Fruit fly (Drosophila melanogaster) whole organism, embryonic: ENCODE results near the gene Agpat1.

ENCODE experiments used
- Atf6 ChIP-seq: fragments of 200-800 bp; sonication (Bioruptor generic); IDR thresholded peaks from 2 replicates; pipeline ENCODE4 v1.3.6; 2022; ENCODE audit warnings: missing biosample characterization, missing genetic modification characterization
- B-H1 ChIP-seq: fragments of 200-800 bp; sonication (Bioruptor generic); IDR thresholded peaks from 3 replicates; pipeline ENCODE4 v1.3.6; 2022; ENCODE audit warnings: missing biosample characterization, missing genetic modification characterization
- BEAF-32 ChIP-seq: fragments of 200-800 bp; sonication (Bioruptor generic); optimal IDR thresholded peaks from 3 replicates; lab custom pipeline; 2017; ENCODE audit warnings: missing biosample characterization, missing genetic modification characterization, mild to moderate bottlenecking, moderate library complexity, missing genetic modification reagents
- CG10462 ChIP-seq: fragments of 200-800 bp; sonication (Bioruptor generic); optimal IDR thresholded peaks from 2 replicates; lab custom pipeline; 2016; ENCODE audit warnings: missing biosample characterization, missing genetic modification characterization
- CG11085 ChIP-seq: fragments of 200-800 bp; sonication (Bioruptor generic); IDR thresholded peaks from 2 replicates; pipeline ENCODE4 v1.3.6; 2022; ENCODE audit warnings: missing biosample characterization, missing genetic modification characterization
- CG11247 ChIP-seq: fragments of 200-800 bp; sonication (Bioruptor generic); IDR thresholded peaks from 2 replicates; pipeline ENCODE4 v1.3.6; 2022; ENCODE audit warnings: missing biosample characterization, missing genetic modification characterization
- CG13424 ChIP-seq: fragments of 200-800 bp; sonication (Bioruptor generic); optimal IDR thresholded peaks from 2 replicates; lab custom pipeline; 2019; ENCODE audit warnings: missing biosample characterization, mild to moderate bottlenecking, missing genetic modification characterization, moderate library complexity
- CG14965 ChIP-seq: fragments of 200-800 bp; sonication (Bioruptor generic); optimal IDR thresholded peaks from 2 replicates; lab custom pipeline; 2016; ENCODE audit warnings: missing biosample characterization, missing genetic modification characterization, borderline replicate concordance
- CG15269 ChIP-seq: fragments of 200-800 bp; sonication (Bioruptor generic); optimal IDR thresholded peaks from 2 replicates; lab custom pipeline; 2018; ENCODE audit warnings: missing biosample characterization, mild to moderate bottlenecking, missing genetic modification characterization, moderate library complexity
- CG1647 ChIP-seq: fragments of 200-800 bp; sonication (Bioruptor generic); optimal IDR thresholded peaks from 3 replicates; lab custom pipeline; 2016; ENCODE audit warnings: missing biosample characterization, missing genetic modification characterization
- CG16813 ChIP-seq: fragments of 200-800 bp; sonication (Bioruptor generic); IDR thresholded peaks from 3 replicates; pipeline ENCODE4 v1.3.6; 2022; ENCODE audit warnings: missing biosample characterization, missing genetic modification characterization; ENCODE audit not compliant: partially characterized antibody
- CG17568 ChIP-seq: fragments of 200-800 bp; sonication (Bioruptor generic); optimal IDR thresholded peaks from 2 replicates; lab custom pipeline; 2018; ENCODE audit warnings: missing biosample characterization, mild to moderate bottlenecking, missing genetic modification characterization, moderate library complexity
- CG17802 ChIP-seq: fragments of 200-800 bp; sonication (Bioruptor generic); optimal IDR thresholded peaks from 2 replicates; lab custom pipeline; 2018; ENCODE audit warnings: missing biosample characterization, mild to moderate bottlenecking, missing genetic modification characterization, moderate library complexity
- CG2129 ChIP-seq: fragments of 200-800 bp; sonication (Bioruptor generic); IDR thresholded peaks from 2 replicates; pipeline ENCODE4 v1.3.6; 2022; ENCODE audit warnings: missing biosample characterization, missing genetic modification characterization; ENCODE audit not compliant: partially characterized antibody
- CG2199 ChIP-seq: fragments of 200-800 bp; sonication (Bioruptor generic); IDR thresholded peaks from 3 replicates; pipeline ENCODE4 v1.3.6; 2022; ENCODE audit warnings: missing biosample characterization, missing genetic modification characterization
- CG42726 ChIP-seq: fragments of 200-800 bp; sonication (Bioruptor generic); IDR thresholded peaks from 2 replicates; pipeline ENCODE4 v1.3.6; 2022; ENCODE audit warnings: missing biosample characterization, missing genetic modification characterization; ENCODE audit not compliant: partially characterized antibody
- CG4424 ChIP-seq: fragments of 200-800 bp; sonication (Bioruptor generic); optimal IDR thresholded peaks from 3 replicates; lab custom pipeline; 2016; ENCODE audit warnings: missing biosample characterization, missing genetic modification characterization
- CG7963 ChIP-seq: fragments of 200-800 bp; sonication (Bioruptor generic); IDR thresholded peaks from 3 replicates; pipeline ENCODE4 v1.3.6; 2022; ENCODE audit warnings: missing biosample characterization, missing genetic modification characterization; ENCODE audit not compliant: partially characterized antibody
- CG8281 ChIP-seq: fragments of 200-800 bp; sonication (Bioruptor generic); optimal IDR thresholded peaks from 2 replicates; lab custom pipeline; 2018; ENCODE audit warnings: missing biosample characterization, mild to moderate bottlenecking, missing genetic modification characterization, moderate library complexity
- CG8359 ChIP-seq: fragments of 200-800 bp; sonication (Bioruptor generic); optimal IDR thresholded peaks from 2 replicates; lab custom pipeline; 2017; ENCODE audit warnings: missing biosample characterization, mild to moderate bottlenecking, missing genetic modification characterization, borderline replicate concordance
- CG8388 ChIP-seq: fragments of 200-800 bp; sonication (Bioruptor generic); optimal IDR thresholded peaks from 2 replicates; lab custom pipeline; 2019; ENCODE audit warnings: missing biosample characterization, mild to moderate bottlenecking, missing genetic modification characterization, moderate library complexity
- CG9609 ChIP-seq: fragments of 200-800 bp; sonication (Bioruptor generic); optimal IDR thresholded peaks from 3 replicates; lab custom pipeline; 2016; ENCODE audit warnings: missing biosample characterization, missing genetic modification characterization
- Drgx ChIP-seq: fragments of 200-800 bp; sonication (Bioruptor generic); IDR thresholded peaks from 2 replicates; pipeline ENCODE4 v1.3.6; 2022; ENCODE audit warnings: missing biosample characterization, missing genetic modification characterization
- ERR ChIP-seq: fragments of 200-800 bp; sonication (Bioruptor generic); optimal IDR thresholded peaks from 2 replicates; lab custom pipeline; 2016; ENCODE audit warnings: missing biosample characterization, missing genetic modification characterization
- Ets65A ChIP-seq: fragments of 200-800 bp; sonication (Bioruptor generic); peaks from one replicate; lab custom pipeline; 2016; ENCODE audit warnings: missing biosample characterization, missing genetic modification characterization
- Ets97D ChIP-seq: fragments of 200-800 bp; sonication (Bioruptor generic); optimal IDR thresholded peaks from 3 replicates; lab custom pipeline; 2016; ENCODE audit warnings: missing biosample characterization, missing genetic modification characterization
- HLHmδ ChIP-seq: fragments of 200-800 bp; sonication (Bioruptor generic); optimal IDR thresholded peaks from 2 replicates; lab custom pipeline; 2018; ENCODE audit warnings: missing biosample characterization, mild to moderate bottlenecking, missing genetic modification characterization, moderate library complexity
- Lim3 ChIP-seq: fragments of 200-800 bp; sonication (Bioruptor generic); IDR thresholded peaks from 2 replicates; pipeline ENCODE4 v1.3.6; 2022; ENCODE audit warnings: missing biosample characterization, missing genetic modification characterization
- Xbp1 ChIP-seq: fragments of 200-800 bp; sonication (Bioruptor generic); optimal IDR thresholded peaks from 3 replicates; lab custom pipeline; 2016; ENCODE audit warnings: missing biosample characterization, mild to moderate bottlenecking, missing genetic modification characterization
- ac ChIP-seq: fragments of 200-800 bp; sonication (Bioruptor generic); optimal IDR thresholded peaks from 3 replicates; lab custom pipeline; 2017; ENCODE audit warnings: missing biosample characterization, mild to moderate bottlenecking, missing genetic modification characterization
- amos ChIP-seq: fragments of 200-800 bp; sonication (Bioruptor generic); IDR thresholded peaks from 2 replicates; pipeline ENCODE4 v1.3.6; 2022; ENCODE audit warnings: missing biosample characterization, missing genetic modification characterization; ENCODE audit not compliant: partially characterized antibody
- aop ChIP-seq: fragments of 200-800 bp; sonication (Bioruptor generic); IDR thresholded peaks from 2 replicates; pipeline ENCODE4 v1.3.6; 2022; ENCODE audit warnings: missing biosample characterization, missing genetic modification characterization
- croc ChIP-seq: fragments of 200-800 bp; sonication (Bioruptor generic); conservative IDR thresholded peaks from 3 replicates; pipeline ENCODE4 v1.3.6; 2022; ENCODE audit warnings: missing biosample characterization, missing genetic modification characterization
- dimm ChIP-seq: fragments of 200-800 bp; sonication (Bioruptor generic); IDR thresholded peaks from 2 replicates; pipeline ENCODE4 v1.3.6; 2022; ENCODE audit warnings: missing biosample characterization, missing genetic modification characterization
- dm ChIP-seq: fragments of 200-800 bp; sonication (Bioruptor generic); optimal IDR thresholded peaks from 3 replicates; lab custom pipeline; 2016; ENCODE audit warnings: missing biosample characterization, missing genetic modification characterization
- fru ChIP-seq: fragments of >200 bp; optimal IDR thresholded peaks from 2 replicates; lab custom pipeline; 2017
- gsb ChIP-seq: fragments of 200-800 bp; sonication (Bioruptor generic); IDR thresholded peaks from 2 replicates; pipeline ENCODE4 v1.3.6; 2022; ENCODE audit warnings: missing biosample characterization, missing genetic modification characterization
- inv ChIP-seq: fragments of 200-800 bp; sonication (Bioruptor generic); IDR thresholded peaks from 2 replicates; pipeline ENCODE4 v1.3.6; 2022; ENCODE audit warnings: missing biosample characterization, missing genetic modification characterization; ENCODE audit not compliant: partially characterized antibody
- kah ChIP-seq: fragments of 200-800 bp; sonication (Bioruptor generic); optimal IDR thresholded peaks from 2 replicates; lab custom pipeline; 2018; ENCODE audit warnings: missing biosample characterization, mild to moderate bottlenecking, missing genetic modification characterization
- ken ChIP-seq: fragments of 200-800 bp; sonication (Bioruptor generic); IDR thresholded peaks from 3 replicates; pipeline ENCODE4 v1.3.6; 2022; ENCODE audit warnings: missing biosample characterization, missing genetic modification characterization
- nerfin-1 ChIP-seq: fragments of 200-800 bp; sonication (Bioruptor generic); optimal IDR thresholded peaks from 3 replicates; lab custom pipeline; 2019; ENCODE audit warnings: missing biosample characterization, mild to moderate bottlenecking, missing genetic modification characterization, moderate library complexity
- odd ChIP-seq: fragments of 200-800 bp; sonication (Bioruptor generic); optimal IDR thresholded peaks from 2 replicates; lab custom pipeline; 2017; ENCODE audit warnings: missing biosample characterization, mild to moderate bottlenecking, missing genetic modification characterization
- org-1 ChIP-seq: fragments of 200-800 bp; sonication (Bioruptor generic); optimal IDR thresholded peaks from 2 replicates; lab custom pipeline; 2017; ENCODE audit warnings: missing biosample characterization, missing genetic modification characterization
- pb ChIP-seq: fragments of 200-800 bp; sonication (Bioruptor generic); optimal IDR thresholded peaks from 3 replicates; lab custom pipeline; 2016; ENCODE audit warnings: missing biosample characterization, missing genetic modification characterization
- pita ChIP-seq: fragments of 200-800 bp; sonication (Bioruptor generic); optimal IDR thresholded peaks from 2 replicates; lab custom pipeline; 2017; ENCODE audit warnings: missing biosample characterization, mild to moderate bottlenecking, missing genetic modification characterization
- pum ChIP-seq: fragments of 200-800 bp; sonication (Bioruptor generic); optimal IDR thresholded peaks from 2 replicates; lab custom pipeline; 2016; ENCODE audit warnings: missing biosample characterization, missing genetic modification characterization
- salm ChIP-seq: fragments of 200-800 bp; sonication (Bioruptor generic); optimal IDR thresholded peaks from 2 replicates; lab custom pipeline; 2018; ENCODE audit warnings: missing biosample characterization, mild to moderate bottlenecking, missing genetic modification characterization
- sd ChIP-seq: fragments of 200-800 bp; sonication (Bioruptor generic); optimal IDR thresholded peaks from 3 replicates; lab custom pipeline; 2018; ENCODE audit warnings: missing biosample characterization, mild to moderate bottlenecking, missing genetic modification characterization, moderate library complexity
- sqz ChIP-seq: fragments of 200-800 bp; sonication (Bioruptor generic); optimal IDR thresholded peaks from 3 replicates; lab custom pipeline; 2018; ENCODE audit warnings: missing biosample characterization, mild to moderate bottlenecking, missing genetic modification characterization
- tap ChIP-seq: fragments of 200-800 bp; optimal IDR thresholded peaks from 3 replicates; lab custom pipeline; 2019; ENCODE audit warnings: missing biosample characterization, mild to moderate bottlenecking, missing genetic modification characterization, moderate library complexity
- trh ChIP-seq: fragments of 200-800 bp; sonication (Bioruptor generic); optimal IDR thresholded peaks from 2 replicates; lab custom pipeline; 2016; ENCODE audit warnings: missing biosample characterization, missing genetic modification characterization
- zen2 ChIP-seq: fragments of 200-800 bp; sonication (Bioruptor generic); IDR thresholded peaks from 3 replicates; pipeline ENCODE4 v1.3.6; 2022; ENCODE audit warnings: missing biosample characterization, missing genetic modification characterization; ENCODE audit not compliant: partially characterized antibody

The Agpat1 gene

DNA sequence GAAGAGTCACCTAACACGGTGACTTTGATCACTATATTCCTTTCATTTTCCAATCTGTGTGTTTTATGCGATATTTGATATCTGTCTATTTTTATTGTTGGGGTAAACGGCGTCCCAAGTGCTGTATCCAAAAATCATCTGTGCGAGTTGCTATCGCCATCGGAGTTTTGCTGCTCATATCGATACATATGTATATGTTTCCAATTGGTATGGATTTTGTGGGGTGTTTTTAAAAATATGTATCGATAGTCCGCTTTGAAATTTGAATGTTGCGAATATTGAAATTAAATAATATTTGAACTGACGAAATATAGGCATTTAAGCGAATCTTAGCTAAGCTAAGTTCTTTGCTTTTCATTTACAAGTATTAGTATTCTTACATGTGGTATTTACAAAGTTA is 1.6 kb upstream of the Agpat1 start, which contains the start of gene pira (continued):
- TF ChIP-seq Atf6 (GFP tag; lab: Robert Waterston, UW) = no peak
- no peak for TF ChIP-seq CG15269 (tag; lab: Kevin White, UChicago)
- TF ChIP-seq B-H1 = no peak
- peak; percentile 68 for TF ChIP-seq CG7963 (GFP tag; lab: Robert Waterston, UW)
- TF ChIP-seq CG8359 (GFP tag; lab: Kevin White, UChicago) = no peak
- peak; percentile 78; the same call in 1 of the 2 replicates for TF ChIP-seq amos (GFP tag; lab: Robert Waterston, UW)
- TF ChIP-seq aop (GFP tag; lab: Robert Waterston, UW) = no peak
- no peak for TF ChIP-seq Ets65A
- peak; percentile 54 for TF ChIP-seq CG2129 (GFP tag; lab: Robert Waterston, UW)
- TF ChIP-seq trh (GFP tag; lab: Kevin White, UChicago) = no peak
- no peak for TF ChIP-seq salm (tag; lab: Kevin White, UChicago)
- no peak for TF ChIP-seq CG10462 (GFP tag; lab: Kevin White, UChicago)
- no peak for TF ChIP-seq Drgx (GFP tag; lab: Robert Waterston, UW)
- no peak for TF ChIP-seq CG4424 (GFP tag; lab: Kevin White, UChicago)
- peak; percentile 57; the same call in 1 of the 3 replicates for TF ChIP-seq zen2
- no peak for TF ChIP-seq CG1647 (GFP tag; lab: Kevin White, UChicago)
- TF ChIP-seq CG14965 = no peak
- TF ChIP-seq sd (tag; lab: Kevin White, UChicago) = no peak
- TF ChIP-seq CG16813 (GFP tag; lab: Robert Waterston, UW) = peak; percentile 71
- TF ChIP-seq CG13424 (tag; lab: Kevin White, UChicago) = no peak
- peak; percentile 61 for TF ChIP-seq inv (GFP tag; lab: Robert Waterston, UW)
- TF ChIP-seq nerfin-1 (tag; lab: Kevin White, UChicago) = no peak
- TF ChIP-seq BEAF-32 (GFP tag; lab: Kevin White, UChicago) = peak; percentile 67
- no peak for TF ChIP-seq CG8281 (tag; lab: Kevin White, UChicago)
- no peak for TF ChIP-seq dm (GFP tag; lab: Kevin White, UChicago)
- no peak for TF ChIP-seq sqz (GFP tag; lab: Kevin White, UChicago)
- no peak for TF ChIP-seq CG2199 (GFP tag; lab: Robert Waterston, UW)
- no peak for TF ChIP-seq pum (GFP tag; lab: Kevin White, UChicago)
- TF ChIP-seq dimm (GFP tag; lab: Robert Waterston, UW) = no peak
- TF ChIP-seq CG11085 (GFP tag; lab: Robert Waterston, UW) = no peak
- TF ChIP-seq Lim3 (GFP tag; lab: Robert Waterston, UW) = no peak
- no peak for TF ChIP-seq CG11247 (GFP tag; lab: Robert Waterston, UW)
- TF ChIP-seq pita (GFP tag; lab: Kevin White, UChicago) = no peak
- no peak for TF ChIP-seq CG17568 (GFP tag; lab: Kevin White, UChicago)
- no peak for TF ChIP-seq ken (GFP tag; lab: Robert Waterston, UW)
- TF ChIP-seq ERR (GFP tag; lab: Kevin White, UChicago) = no peak
- no peak for TF ChIP-seq CG8388 (GFP tag; lab: Kevin White, UChicago)
- TF ChIP-seq odd (GFP tag; lab: Kevin White, UChicago) = no peak
- TF ChIP-seq org-1 = no peak
- peak; percentile 9; the same call in 1 of the 2 replicates for TF ChIP-seq CG42726
- no peak for TF ChIP-seq CG9609 (GFP tag; lab: Kevin White, UChicago)
- no peak for TF ChIP-seq ac
- no peak for TF ChIP-seq CG17802 (tag; lab: Kevin White, UChicago)
- TF ChIP-seq tap = no peak
- TF ChIP-seq fru = no peak
- no peak for TF ChIP-seq HLHmδ (GFP tag; lab: Kevin White, UChicago)
- no peak for TF ChIP-seq Xbp1 (GFP tag; lab: Kevin White, UChicago)
- no peak for TF ChIP-seq kah (GFP tag; lab: Kevin White, UChicago)
- TF ChIP-seq croc (GFP tag; lab: Robert Waterston, UW) = no peak
- TF ChIP-seq gsb = no peak
- TF ChIP-seq pb (GFP tag; lab: Kevin White, UChicago) = no peak
- TF ChIP-seq Ets97D = no peak
